Worm (Caenorhabditis elegans) whole organism, L1 larva: ENCODE measurements around the gene ncx-2.

ENCODE experiments used
- aly-2 ChIP-seq: fragments of 150-350 bp; optimal IDR thresholded peaks from 2 replicates; lab custom pipeline; 2014; ENCODE audit warnings: missing biosample characterization, missing genetic modification characterization
- dsc-1 ChIP-seq: sonication (generic microtip); optimal IDR thresholded peaks from 2 replicates; lab custom pipeline; 2016; ENCODE audit warnings: mild to moderate bottlenecking, missing genetic modification characterization, missing compliant biosample characterization
- lin-13 ChIP-seq: fragments of 150-350 bp; optimal IDR thresholded peaks from 2 replicates; lab custom pipeline; 2014; ENCODE audit warnings: missing biosample characterization, missing genetic modification reagents, missing genetic modification characterization
- lin-35 ChIP-seq, 2 experiments: fragments of 150-350 bp; optimal IDR thresholded peaks; 2 replicates each; lab custom pipeline; 2014; ENCODE audit warnings: missing biosample characterization in 2 of 2, missing genetic modification characterization in 2 of 2, missing genetic modification reagents in 2 of 2
- lir-3 ChIP-seq: sonication (generic microtip); optimal IDR thresholded peaks from 2 replicates; lab custom pipeline; 2016; ENCODE audit warnings: mild to moderate bottlenecking, missing genetic modification characterization, moderate library complexity, missing compliant biosample characterization; ENCODE audit not compliant: poor library complexity
- nhr-28 ChIP-seq: fragments of 150-350 bp; optimal IDR thresholded peaks from 2 replicates; lab custom pipeline; 2014; ENCODE audit warnings: missing biosample characterization, missing genetic modification characterization
- nhr-77 ChIP-seq: fragments of 150-350 bp; optimal IDR thresholded peaks from 2 replicates; lab custom pipeline; 2014; ENCODE audit warnings: missing biosample characterization, missing genetic modification characterization
- nhr-84 ChIP-seq: sonication (generic microtip); optimal IDR thresholded peaks from 2 replicates; lab custom pipeline; 2017; ENCODE audit warnings: missing biosample characterization, missing genetic modification characterization
- snpc-4 ChIP-seq: fragments of 150-350 bp; optimal IDR thresholded peaks from 2 replicates; lab custom pipeline; 2014; ENCODE audit warnings: missing biosample characterization, missing genetic modification characterization
- tbx-2 ChIP-seq: sonication (generic microtip); optimal IDR thresholded peaks from 2 replicates; lab custom pipeline; 2016; ENCODE audit warnings: missing genetic modification characterization, missing compliant biosample characterization
- tlp-1 ChIP-seq: fragments of 150-350 bp; optimal IDR thresholded peaks from 2 replicates; lab custom pipeline; 2014; ENCODE audit warnings: missing biosample characterization, missing genetic modification characterization
- unc-86 ChIP-seq: sonication (generic microtip); optimal IDR thresholded peaks from 2 replicates; lab custom pipeline; 2016; ENCODE audit warnings: missing genetic modification characterization, missing compliant biosample characterization
- vab-15 ChIP-seq: sonication (generic microtip); optimal IDR thresholded peaks from 2 replicates; lab custom pipeline; 2017; ENCODE audit warnings: missing genotype, mild to moderate bottlenecking, missing genetic modification characterization, missing compliant biosample characterization
- zag-1 ChIP-seq: fragments of 150-350 bp; optimal IDR thresholded peaks from 2 replicates; lab custom pipeline; 2014; ENCODE audit warnings: missing biosample characterization, missing genetic modification characterization

DNA sequence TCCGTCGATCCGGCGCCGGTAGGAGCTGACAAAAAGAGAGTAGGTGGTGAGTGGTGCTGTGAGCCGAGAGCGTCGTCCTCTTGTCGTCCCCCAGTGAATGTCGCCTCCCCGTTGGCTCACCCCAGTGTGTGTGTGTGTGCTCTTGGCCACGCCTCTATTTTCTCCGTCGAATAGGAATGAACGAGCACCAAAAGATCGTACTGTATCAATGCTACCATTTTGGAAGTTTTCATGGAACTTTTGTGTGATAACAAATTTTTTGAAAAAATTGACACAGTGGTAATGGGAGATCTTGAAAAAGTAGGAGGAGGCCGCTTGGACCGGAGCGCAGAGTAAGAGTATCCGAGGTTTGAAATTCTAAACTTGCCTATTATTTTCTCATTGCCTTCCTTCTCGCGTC lies 16.0 kb downstream of the ncx-2 start, which contains the start of gene ceh-34:
- TF ChIP-seq lir-3 (tag; lab: Kevin White, UChicago) (no peak), nhr-84 (no peak), zag-1 (tag; lab: Kevin White, UChicago) (no peak), snpc-4 (tag; lab: Kevin White, UChicago) (no peak), vab-15 (tag; lab: Kevin White, UChicago) (no peak), aly-2 (tag; lab: Kevin White, UChicago) (no peak), dsc-1 (tag; lab: Kevin White, UChicago) (no peak), lin-13 (GFP tag; lab: Kevin White, UChicago) (no peak), tbx-2 (tag; lab: Kevin White, UChicago) (no peak), lin-35 (GFP tag; optimal IDR thresholded peaks at IDR 0.05; lab: Kevin White, UChicago) (no peak), unc-86 (tag; lab: Kevin White, UChicago) (no peak), tlp-1 (tag; lab: Kevin White, UChicago) (no peak), nhr-77 (tag; lab: Kevin White, UChicago) (no peak), nhr-28 (no peak)
